Fruit fly (Drosophila melanogaster) whole organism, prepupa: ENCODE measurements around the gene Pvr.

Source experiments
- CG6854 ChIP-seq: fragments of 200-800 bp; sonication (Bioruptor generic); optimal IDR thresholded peaks from 2 replicates; lab custom pipeline; 2017; ENCODE audit warnings: missing biosample characterization, mild to moderate bottlenecking, missing genetic modification characterization
- OdsH ChIP-seq: fragments of 200-800 bp; sonication (Bioruptor generic); optimal IDR thresholded peaks from 3 replicates; lab custom pipeline; 2016; ENCODE audit warnings: missing biosample characterization, missing genetic modification characterization

DNA sequence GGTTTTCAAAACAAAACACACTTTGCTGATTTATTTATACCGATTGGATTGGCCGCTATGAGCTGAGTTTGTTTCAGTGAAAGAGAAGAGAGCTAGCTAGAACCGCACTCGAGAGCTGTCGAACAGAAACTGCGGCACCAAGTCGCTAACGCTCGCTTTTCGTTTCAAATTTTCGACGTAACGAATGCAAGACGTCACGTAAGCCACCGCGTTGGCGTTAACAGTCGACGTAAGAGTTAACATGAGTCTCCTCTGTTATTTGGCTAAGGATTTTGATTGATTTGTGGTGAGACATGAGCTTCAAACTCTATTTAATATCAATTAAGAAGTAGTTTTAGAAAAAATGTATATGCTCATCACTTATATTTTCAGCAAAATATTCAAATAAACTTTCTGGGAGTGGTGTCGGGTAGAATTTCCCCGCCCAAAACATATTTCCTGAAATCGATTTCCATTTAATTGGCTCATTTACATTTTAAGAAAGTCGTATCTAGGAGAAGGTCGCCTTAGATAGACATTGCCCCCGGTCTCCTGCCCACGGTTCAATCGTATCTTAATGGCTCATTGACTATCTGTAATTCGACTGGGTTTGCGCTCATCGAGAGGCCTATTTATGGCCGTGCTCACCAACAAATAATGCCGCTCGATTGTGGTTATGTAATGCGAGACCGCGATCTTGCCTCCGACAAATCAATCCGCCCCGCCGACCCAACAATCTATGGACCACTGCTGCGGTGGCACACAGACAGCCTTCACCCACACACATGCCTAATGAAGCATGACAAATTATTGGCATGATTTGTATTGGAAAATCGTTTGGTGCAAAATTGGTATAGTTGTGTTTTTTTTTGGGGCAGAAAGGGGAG, 18.0 kb upstream of the Pvr start, which contains the start of gene CG8086:
- TF ChIP-seq CG6854 (GFP tag; lab: Kevin White, UChicago) (no peak), OdsH (no peak)
